Worm (Caenorhabditis elegans): Measurements from ENCODE around the gene C16C8.5.

- TF ChIP-seq ama-1 (optimal IDR thresholded peaks at IDR 0.05) (no peak), mdl-1 (tag; optimal IDR thresholded peaks at IDR 0.05) (no peak), lin-39 (tag; optimal IDR thresholded peaks at IDR 0.05) (no peak), elt-3 (tag; optimal IDR thresholded peaks at IDR 0.05) (no peak), lin-13 (GFP tag; optimal IDR thresholded peaks at IDR 0.05) (no peak), unc-62 (GFP tag; optimal IDR thresholded peaks at IDR 0.05) (no peak), elt-1 (tag; optimal IDR thresholded peaks at IDR 0.05) (no peak), egl-27 (tag; optimal IDR thresholded peaks at IDR 0.05) (no peak), snpc-4 (tag; optimal IDR thresholded peaks at IDR 0.05) (no peak)
Measured at ce11 chrII:3448776-3449280, 3.6 kb upstream of the C16C8.5 start, which contains the start of gene C16C8.25.

All from whole organism, L2 larva.